Fruit fly (Drosophila melanogaster): ENCODE data around the gene CG12105.
A peak's percentile ranks its signal among the peaks of the same experiment; 100 is the strongest.

CG12105 gene

DNA sequence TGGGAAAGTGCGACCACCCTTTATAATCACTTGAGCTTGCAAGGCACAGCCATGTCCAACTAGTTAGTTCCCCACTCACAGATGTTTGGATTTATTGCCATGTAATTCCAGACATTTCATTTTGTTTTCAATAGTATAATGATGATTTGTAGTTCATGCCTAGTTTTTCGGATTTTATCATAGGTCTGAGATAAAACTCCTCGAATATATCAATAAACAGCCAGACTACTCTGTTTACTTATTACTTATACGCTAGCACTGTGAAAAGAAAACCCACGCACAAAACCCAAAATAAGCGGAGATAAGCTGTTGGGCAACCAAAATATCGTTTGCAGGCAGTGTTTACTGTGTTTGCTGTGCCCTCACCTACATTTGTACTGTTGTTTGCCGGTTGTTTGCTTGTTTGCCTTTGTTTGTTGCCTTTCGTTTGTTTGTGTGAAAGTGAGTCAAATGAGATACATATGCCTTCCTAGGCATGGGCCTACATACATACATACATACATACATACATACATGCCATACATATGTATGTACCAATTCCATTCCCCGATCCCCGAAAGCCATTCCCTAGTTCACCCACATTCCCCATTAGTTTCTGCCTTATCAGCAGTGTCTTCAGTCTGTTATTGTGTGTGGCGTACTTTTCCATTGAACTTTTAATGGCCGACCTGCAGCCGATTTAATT, 36.3 kb downstream of the CG12105 start (continued):
- peak; percentile 44 for TF ChIP-seq CG12659 (GFP tag; optimal IDR thresholded peaks at IDR 0.05)
- TF ChIP-seq Hsf (GFP tag; optimal IDR thresholded peaks at IDR 0.05) = peak; percentile 43
- TF ChIP-seq CTCF (GFP tag; optimal IDR thresholded peaks at IDR 0.05) = no peak
- TF ChIP-seq Nf-YB (GFP tag; optimal IDR thresholded peaks at IDR 0.05) = peak; percentile 41
- TF ChIP-seq Hmr (GFP tag; optimal IDR thresholded peaks at IDR 0.05) = peak; percentile 54
- TF ChIP-seq Dref (GFP tag; IDR thresholded peaks at IDR 0.05) = no peak
- no peak for TF ChIP-seq CG15073 (GFP tag; optimal IDR thresholded peaks at IDR 0.05)
- peak; percentile 71 for TF ChIP-seq CG4328 (GFP tag; optimal IDR thresholded peaks at IDR 0.05)
- peak; percentile 68 for TF ChIP-seq salm (tag; optimal IDR thresholded peaks at IDR 0.05)
- peak; percentile 58 for TF ChIP-seq Bdp1 (GFP tag; optimal IDR thresholded peaks at IDR 0.05)
- TF ChIP-seq gcm (GFP tag; optimal IDR thresholded peaks at IDR 0.05) = peak; percentile 69
- TF ChIP-seq CG17361 (GFP tag; IDR thresholded peaks at IDR 0.05) = peak; percentile 65; the same call in 2 of the 3 replicates
- peak; percentile 45; the same call in 1 of the 2 replicates for TF ChIP-seq CG10959 (GFP tag; IDR thresholded peaks at IDR 0.05)
- peak; percentile 77 for TF ChIP-seq CG1233 (GFP tag; optimal IDR thresholded peaks at IDR 0.05)
- TF ChIP-seq Bteb2 (GFP tag; optimal IDR thresholded peaks at IDR 0.05) = peak; percentile 25
- no peak for TF ChIP-seq CG5245 (GFP tag; optimal IDR thresholded peaks at IDR 0.05)
- TF ChIP-seq Six4 (GFP tag; optimal IDR thresholded peaks at IDR 0.05) = peak; percentile 67
- peak; percentile 90 for TF ChIP-seq crol (GFP tag; IDR thresholded peaks at IDR 0.05)
- peak; percentile 80 for TF ChIP-seq CG2678 (tag; optimal IDR thresholded peaks at IDR 0.05)
- TF ChIP-seq cwo (GFP tag; optimal IDR thresholded peaks at IDR 0.05) = peak; percentile 25
- peak; percentile 55 for TF ChIP-seq CG11695 (GFP tag; IDR thresholded peaks at IDR 0.05)
- TF ChIP-seq CG14965 (GFP tag; optimal IDR thresholded peaks at IDR 0.05; ENCODE audit: borderline replicate concordance) = peak; percentile 60
- TF ChIP-seq CG10979 (tag; optimal IDR thresholded peaks at IDR 0.05) = peak; percentile 71
- no peak for TF ChIP-seq Dll (GFP tag; IDR thresholded peaks at IDR 0.05; ENCODE audit: partially characterized antibody)
- no peak for TF ChIP-seq peb (GFP tag; IDR thresholded peaks at IDR 0.05)
- peak; percentile 61 for TF ChIP-seq CG6689 (GFP tag; IDR thresholded peaks at IDR 0.05)
- peak; percentile 66 for TF ChIP-seq NC2α (GFP tag; optimal IDR thresholded peaks at IDR 0.05)
- TF ChIP-seq tio (GFP tag; optimal IDR thresholded peaks at IDR 0.05) = peak; percentile 46
- TF ChIP-seq CG7987 (GFP tag; optimal IDR thresholded peaks at IDR 0.05) = peak; percentile 87
- TF ChIP-seq MBD-R2 (GFP tag; IDR thresholded peaks at IDR 0.05) = peak; percentile 19; the same call in 1 of the 2 replicates
- peak; percentile 54 for TF ChIP-seq trh (GFP tag; optimal IDR thresholded peaks at IDR 0.05)
- TF ChIP-seq CG6654 (GFP tag; optimal IDR thresholded peaks at IDR 0.05) = peak; percentile 10
- TF ChIP-seq CG4854 (GFP tag; optimal IDR thresholded peaks at IDR 0.05) = peak; percentile 59
- peak; percentile 71 for TF ChIP-seq Vsx1 (GFP tag; optimal IDR thresholded peaks at IDR 0.05)
- TF ChIP-seq pum (GFP tag; optimal IDR thresholded peaks at IDR 0.05) = peak; percentile 62
- TF ChIP-seq ftz-f1 (GFP tag; optimal IDR thresholded peaks at IDR 0.05) = no peak
- TF ChIP-seq Gug (GFP tag; IDR thresholded peaks at IDR 0.05) = peak; percentile 41; the same call in 1 of the 4 replicates
- 0 out of 2 replicates have a peak, but pooled peaks have one; percentile 17 for TF ChIP-seq ttk (GFP tag; IDR thresholded peaks at IDR 0.05)
- no peak for TF ChIP-seq Hmx (GFP tag; optimal IDR thresholded peaks at IDR 0.05)
- no peak for TF ChIP-seq CG16779 (GFP tag; IDR thresholded peaks at IDR 0.05)
- 0 out of 2 replicates have a peak, but pooled peaks have one; percentile 4 for TF ChIP-seq Ada2b (GFP tag; IDR thresholded peaks at IDR 0.05)
- TF ChIP-seq CG16813 (GFP tag; IDR thresholded peaks at IDR 0.05; ENCODE audit: partially characterized antibody) = no peak
- no peak for TF ChIP-seq CG1832 (GFP tag; optimal IDR thresholded peaks at IDR 0.05)
- TF ChIP-seq NC2β (GFP tag; optimal IDR thresholded peaks at IDR 0.05) = peak; percentile 50
- TF ChIP-seq nerfin-1 (tag; optimal IDR thresholded peaks at IDR 0.05) = peak; percentile 76
- TF ChIP-seq Kr (GFP tag; optimal IDR thresholded peaks at IDR 0.05) = peak; percentile 93
- TF ChIP-seq CG13296 (GFP tag; optimal IDR thresholded peaks at IDR 0.05) = peak; percentile 65
- peak; percentile 76 for TF ChIP-seq z (GFP tag; IDR thresholded peaks at IDR 0.05)
- TF ChIP-seq MESR4 (GFP tag; optimal IDR thresholded peaks at IDR 0.05) = peak; percentile 0
- peak; percentile 46 for TF ChIP-seq jing (GFP tag; optimal IDR thresholded peaks at IDR 0.05)
